Worm (Caenorhabditis elegans) whole organism, early embryonic: ENCODE measurements around the gene C16C8.22.

Experiments
- B0310.2 ChIP-seq: sonication (generic microtip); optimal IDR thresholded peaks from 2 replicates; lab custom pipeline; 2016; ENCODE audit warnings: mild to moderate bottlenecking, missing genetic modification characterization, missing compliant biosample characterization
- F13C5.2 ChIP-seq: sonication (generic microtip); optimal IDR thresholded peaks from 2 replicates; lab custom pipeline; 2017; ENCODE audit warnings: mild to moderate bottlenecking, missing genetic modification characterization, inconsistent platforms, missing compliant biosample characterization
- aly-1 ChIP-seq: sonication (generic microtip); optimal IDR thresholded peaks from 2 replicates; lab custom pipeline; 2016; ENCODE audit warnings: missing genetic modification characterization, missing compliant biosample characterization
- ama-1 ChIP-seq: fragments of 150-350 bp; optimal IDR thresholded peaks from 2 replicates; lab custom pipeline; 2014
- ceh-13 ChIP-seq: fragments of 200-800 bp; sonication (Bioruptor generic); optimal IDR thresholded peaks from 2 replicates; lab custom pipeline; 2018; ENCODE audit warnings: mild to moderate bottlenecking, missing genetic modification characterization, missing compliant biosample characterization
- flt-1 ChIP-seq: fragments of 200-800 bp; sonication (Bioruptor generic); IDR thresholded peaks from 2 replicates; pipeline ENCODE4 v1.3.6; 2022; ENCODE audit warnings: missing genetic modification characterization, missing compliant biosample characterization
- hmbx-1 ChIP-seq: sonication (generic microtip); optimal IDR thresholded peaks from 2 replicates; lab custom pipeline; 2016; ENCODE audit warnings: mild to moderate bottlenecking, missing genetic modification characterization, missing compliant biosample characterization
- hnd-1 ChIP-seq: sonication (generic microtip); optimal IDR thresholded peaks from 2 replicates; lab custom pipeline; 2016; ENCODE audit warnings: missing genetic modification characterization, missing compliant biosample characterization
- pes-1 ChIP-seq: fragments of 200-800 bp; sonication (Bioruptor generic); IDR thresholded peaks from 2 replicates; pipeline ENCODE4 v1.3.6; 2022; ENCODE audit warnings: missing genetic modification reagents, missing genetic modification characterization, missing compliant biosample characterization
- scrt-1 ChIP-seq: fragments of 200-800 bp; sonication (Bioruptor generic); IDR thresholded peaks from 2 replicates; pipeline ENCODE4 v1.3.6; 2022; ENCODE audit warnings: missing genetic modification characterization, missing compliant biosample characterization
- sea-1 ChIP-seq: fragments of 200-800 bp; sonication (Bioruptor generic); conservative IDR thresholded peaks from 2 replicates; pipeline ENCODE4 v1.3.6; 2022; ENCODE audit warnings: missing genetic modification characterization, missing compliant biosample characterization
- tbx-11 ChIP-seq: fragments of 200-800 bp; sonication (Bioruptor generic); IDR thresholded peaks from 2 replicates; pipeline ENCODE4 v1.3.6; 2022; ENCODE audit warnings: missing genetic modification characterization, missing compliant biosample characterization
- tbx-37 ChIP-seq: fragments of 200-800 bp; sonication (Bioruptor generic); conservative IDR thresholded peaks from 2 replicates; pipeline ENCODE4 v1.3.6; 2022; ENCODE audit warnings: missing genetic modification reagents, missing genetic modification characterization, missing compliant biosample characterization
- tra-4 ChIP-seq: sonication (generic microtip); optimal IDR thresholded peaks from 2 replicates; lab custom pipeline; 2017; ENCODE audit warnings: missing genetic modification characterization, missing compliant biosample characterization

DNA sequence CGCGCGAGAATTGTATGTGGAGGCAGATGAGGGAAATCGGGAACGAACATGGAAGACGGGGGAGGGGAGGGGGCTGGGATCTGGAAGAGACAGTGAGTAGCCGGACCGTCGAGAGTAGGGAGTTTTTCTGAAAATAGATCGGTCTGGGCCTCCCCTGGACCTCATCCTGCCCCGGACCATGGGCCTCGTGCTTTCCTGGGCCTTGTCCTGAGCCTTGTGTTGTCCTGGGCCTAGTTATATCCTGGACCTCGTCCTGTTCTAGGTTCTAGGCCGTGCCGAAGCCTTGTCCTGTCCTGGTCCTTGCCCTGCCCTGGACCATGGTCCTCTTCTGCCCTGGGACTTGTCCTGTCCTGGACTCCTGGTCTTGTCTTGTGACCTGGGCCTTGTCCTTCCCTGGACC, 5.7 kb downstream of the C16C8.22 start:
- no peak for TF ChIP-seq tra-4 (tag; lab: Kevin White, UChicago)
- TF ChIP-seq ama-1 (lab: Kevin White, UChicago): no peak
- TF ChIP-seq sea-1: no peak
- TF ChIP-seq ceh-13 (GFP tag; lab: Kevin White, UChicago): no peak
- TF ChIP-seq tbx-11 (GFP tag; lab: Robert Waterston, UW): 0 out of 2 replicates have a peak, but pooled peaks have one; percentile 21
- no peak for TF ChIP-seq aly-1 (tag; lab: Kevin White, UChicago)
- no peak for TF ChIP-seq F13C5.2
- TF ChIP-seq pes-1: no peak
- no peak for TF ChIP-seq hmbx-1 (tag; lab: Kevin White, UChicago)
- TF ChIP-seq scrt-1 (GFP tag; lab: Robert Waterston, UW): no peak
- TF ChIP-seq hnd-1: no peak
- no peak for TF ChIP-seq B0310.2 (tag; lab: Kevin White, UChicago)
- TF ChIP-seq tbx-37 (GFP tag; lab: Robert Waterston, UW): no peak
- TF ChIP-seq flt-1 (GFP tag; lab: Robert Waterston, UW): no peak
